Worm (Caenorhabditis elegans) whole organism, mixed stage, embryonic: ENCODE results near the gene pals-27.

Experiments used
- M03D4.4 ChIP-seq: sonication (generic microtip); optimal IDR thresholded peaks from 2 replicates; lab custom pipeline; 2017; ENCODE audit warnings: mild to moderate bottlenecking, missing genetic modification characterization, missing compliant biosample characterization
- bed-3 ChIP-seq: fragments of 200-800 bp; sonication (Bioruptor generic); optimal IDR thresholded peaks from 3 replicates; lab custom pipeline; 2018; ENCODE audit warnings: mild to moderate bottlenecking, missing genetic modification characterization, moderate library complexity, missing compliant biosample characterization
- blmp-1 ChIP-seq: fragments of 150-350 bp; optimal IDR thresholded peaks from 2 replicates; lab custom pipeline; 2014; ENCODE audit warnings: missing biosample characterization, missing genetic modification characterization
- ceh-39 ChIP-seq: fragments of 150-350 bp; optimal IDR thresholded peaks from 2 replicates; lab custom pipeline; 2014; ENCODE audit warnings: missing biosample characterization, missing genetic modification characterization
- ceh-43 ChIP-seq: fragments of 200-800 bp; sonication (Bioruptor generic); optimal IDR thresholded peaks from 2 replicates; lab custom pipeline; 2018; ENCODE audit warnings: mild to moderate bottlenecking, missing genetic modification characterization, moderate library complexity, missing compliant biosample characterization
- ceh-83 ChIP-seq: fragments of 200-800 bp; sonication (Bioruptor generic); optimal IDR thresholded peaks from 2 replicates; lab custom pipeline; 2018; ENCODE audit warnings: mild to moderate bottlenecking, missing genetic modification characterization, missing compliant biosample characterization
- cnd-1 ChIP-seq: fragments of 200-800 bp; sonication (Bioruptor generic); optimal IDR thresholded peaks from 2 replicates; lab custom pipeline; 2018; ENCODE audit warnings: mild to moderate bottlenecking, missing genetic modification characterization, missing compliant biosample characterization
- drap-1 ChIP-seq: fragments of 200-800 bp; sonication (Bioruptor generic); optimal IDR thresholded peaks from 3 replicates; lab custom pipeline; 2018; ENCODE audit warnings: mild to moderate bottlenecking, missing genetic modification characterization, missing compliant biosample characterization
- elt-3 ChIP-seq: fragments of 150-350 bp; optimal IDR thresholded peaks from 2 replicates; lab custom pipeline; 2014; ENCODE audit warnings: missing biosample characterization, missing genetic modification characterization
- ham-2 ChIP-seq: fragments of 200-800 bp; sonication (Bioruptor generic); optimal IDR thresholded peaks from 2 replicates; lab custom pipeline; 2018; ENCODE audit warnings: mild to moderate bottlenecking, missing genetic modification characterization, missing compliant biosample characterization
- hlh-1 ChIP-seq: fragments of 150-350 bp; optimal IDR thresholded peaks from 2 replicates; lab custom pipeline; 2014; ENCODE audit warnings: missing biosample characterization, missing genetic modification reagents, missing genetic modification characterization
- lin-13 ChIP-seq: fragments of 150-350 bp; optimal IDR thresholded peaks from 2 replicates; lab custom pipeline; 2014; ENCODE audit warnings: missing biosample characterization, missing genetic modification characterization
- lin-32 ChIP-seq: fragments of 200-800 bp; sonication (Bioruptor generic); optimal IDR thresholded peaks from 2 replicates; lab custom pipeline; 2018; ENCODE audit warnings: mild to moderate bottlenecking, missing genetic modification characterization, missing compliant biosample characterization
- lsy-2 ChIP-seq: fragments of 150-350 bp; optimal IDR thresholded peaks from 2 replicates; lab custom pipeline; 2014; ENCODE audit warnings: missing biosample characterization, missing genetic modification characterization
- mab-5 ChIP-seq: fragments of 150-350 bp; optimal IDR thresholded peaks from 2 replicates; lab custom pipeline; 2014; ENCODE audit warnings: missing biosample characterization, missing genetic modification characterization
- mep-1 ChIP-seq: fragments of 150-350 bp; optimal IDR thresholded peaks from 2 replicates; lab custom pipeline; 2017; ENCODE audit warnings: missing biosample characterization, missing genetic modification reagents, missing genetic modification characterization, inconsistent platforms
- mls-2 ChIP-seq: sonication (generic microtip); optimal IDR thresholded peaks from 2 replicates; lab custom pipeline; 2016; ENCODE audit warnings: mild to moderate bottlenecking, missing genetic modification characterization, moderate library complexity, missing compliant biosample characterization
- nhr-12 ChIP-seq: fragments of 150-350 bp; optimal IDR thresholded peaks from 2 replicates; lab custom pipeline; 2014; ENCODE audit warnings: missing biosample characterization, missing genetic modification characterization
- nhr-2 ChIP-seq: fragments of 150-350 bp; optimal IDR thresholded peaks from 2 replicates; lab custom pipeline; 2014; ENCODE audit warnings: missing biosample characterization, missing genetic modification characterization
- nhr-237 ChIP-seq: fragments of 150-350 bp; optimal IDR thresholded peaks from 2 replicates; lab custom pipeline; 2014; ENCODE audit warnings: missing biosample characterization, missing genetic modification characterization
- nhr-76 ChIP-seq: sonication (generic microtip); optimal IDR thresholded peaks from 2 replicates; lab custom pipeline; 2017; ENCODE audit warnings: missing biosample characterization, missing genetic modification characterization
- pha-4 ChIP-seq: fragments of 150-350 bp; optimal IDR thresholded peaks from 2 replicates; lab custom pipeline; 2018; ENCODE audit warnings: missing biosample characterization, missing genetic modification reagents, missing genetic modification characterization
- sem-2 ChIP-seq: fragments of 200-800 bp; sonication (Bioruptor generic); optimal IDR thresholded peaks from 2 replicates; lab custom pipeline; 2018; ENCODE audit warnings: mild to moderate bottlenecking, missing genetic modification characterization, missing compliant biosample characterization
- snpc-4 ChIP-seq: fragments of 150-350 bp; optimal IDR thresholded peaks from 2 replicates; lab custom pipeline; 2014; ENCODE audit warnings: missing biosample characterization, missing genetic modification characterization
- sptf-1 ChIP-seq: sonication (generic microtip); optimal IDR thresholded peaks from 2 replicates; lab custom pipeline; 2017; ENCODE audit warnings: mild to moderate bottlenecking, missing genetic modification characterization, moderate library complexity, missing compliant biosample characterization
- tbx-8 ChIP-seq: fragments of 200-800 bp; sonication (Bioruptor generic); optimal IDR thresholded peaks from 2 replicates; lab custom pipeline; 2018; ENCODE audit warnings: mild to moderate bottlenecking, missing genetic modification characterization, moderate library complexity, missing compliant biosample characterization
- unc-120 ChIP-seq: sonication (generic microtip); optimal IDR thresholded peaks from 2 replicates; lab custom pipeline; 2017; ENCODE audit warnings: missing genetic modification characterization, missing compliant biosample characterization; ENCODE audit not compliant: poor library complexity, severe bottlenecking
- unc-62 ChIP-seq: fragments of 150-350 bp; optimal IDR thresholded peaks from 2 replicates; lab custom pipeline; 2014; ENCODE audit warnings: missing biosample characterization, missing genetic modification reagents, missing genetic modification characterization
- zip-8 ChIP-seq: fragments of 150-350 bp; optimal IDR thresholded peaks from 2 replicates; lab custom pipeline; 2014; ENCODE audit warnings: missing biosample characterization, missing genetic modification characterization
- ztf-11 ChIP-seq: fragments of 150-350 bp; optimal IDR thresholded peaks from 2 replicates; lab custom pipeline; 2014; ENCODE audit warnings: missing biosample characterization, missing genetic modification characterization

Gene pals-27

ce11 chrIII:4370585-4370984, 10.9 kb upstream of the pals-27 start, which contains the start of gene ckb-3:
Gene ckb-3 (plus strand): TSS chrIII:4370885.
- TF ChIP-seq ztf-11 (tag; lab: Kevin White, UChicago): no peak
- no peak for TF ChIP-seq nhr-237 (tag; lab: Kevin White, UChicago)
- no peak for TF ChIP-seq unc-120 (tag; lab: Kevin White, UChicago)
- no peak for TF ChIP-seq lsy-2 (tag; lab: Kevin White, UChicago)
- TF ChIP-seq drap-1 (GFP tag; lab: Kevin White, UChicago): no peak
- TF ChIP-seq bed-3 (GFP tag; lab: Kevin White, UChicago): no peak
- TF ChIP-seq hlh-1 (tag; lab: Kevin White, UChicago): no peak
- TF ChIP-seq lin-32 (GFP tag; lab: Kevin White, UChicago): no peak
- TF ChIP-seq mep-1: no peak
- no peak for TF ChIP-seq ceh-43 (GFP tag; lab: Kevin White, UChicago)
- TF ChIP-seq ham-2 (GFP tag; lab: Kevin White, UChicago): no peak
- no peak for TF ChIP-seq nhr-2 (tag; lab: Kevin White, UChicago)

- TF ChIP-seq blmp-1 (tag; lab: Kevin White, UChicago): no peak
These were observed 8.5 kb upstream of the pals-27 start for ce11 chrIII:4372894-4373293.

- no peak for TF ChIP-seq ceh-39 (tag; lab: Kevin White, UChicago)
- no peak for TF ChIP-seq unc-62 (GFP tag; lab: Kevin White, UChicago)
- TF ChIP-seq nhr-12 (tag; lab: Kevin White, UChicago): no peak
- no peak for TF ChIP-seq snpc-4 (tag; lab: Kevin White, UChicago)
- TF ChIP-seq ceh-43 (GFP tag; lab: Kevin White, UChicago): no peak
- TF ChIP-seq zip-8 (tag; lab: Kevin White, UChicago): no peak
- no peak for TF ChIP-seq lin-13 (tag; lab: Kevin White, UChicago)
- TF ChIP-seq unc-120 (tag; lab: Kevin White, UChicago): no peak
- no peak for TF ChIP-seq cnd-1 (tag; lab: Kevin White, UChicago)
- TF ChIP-seq elt-3 (tag; lab: Kevin White, UChicago): no peak
- no peak for TF ChIP-seq lin-32 (GFP tag; lab: Kevin White, UChicago)
- TF ChIP-seq ceh-83: no peak
- no peak for TF ChIP-seq mep-1
- no peak for TF ChIP-seq mab-5 (tag; lab: Kevin White, UChicago)
- no peak for TF ChIP-seq nhr-76 (tag; lab: Kevin White, UChicago)
- no peak for TF ChIP-seq drap-1 (GFP tag; lab: Kevin White, UChicago)
These were observed 6.6 kb upstream of the pals-27 start, which contains the start of gene pals-26 for ce11 chrIII:4374854-4375253. Gene pals-26 (plus strand): TSS chrIII:4375154.

- TF ChIP-seq pha-4 (peak; percentile 13), bed-3 (GFP tag; lab: Kevin White, UChicago) (peak; percentile 45), ceh-83 (peak; percentile 77), cnd-1 (tag; lab: Kevin White, UChicago) (peak; percentile 66), ham-2 (GFP tag; lab: Kevin White, UChicago) (peak; percentile 44), sptf-1 (peak; percentile 69), M03D4.4 (tag; lab: Kevin White, UChicago) (peak; percentile 79), ceh-43 (GFP tag; lab: Kevin White, UChicago) (peak; percentile 23), tbx-8 (GFP tag; lab: Kevin White, UChicago) (peak; percentile 33), nhr-2 (tag; lab: Kevin White, UChicago) (peak; percentile 25), mls-2 (tag; lab: Kevin White, UChicago) (peak; percentile 87), mep-1 (peak; percentile 33), lsy-2 (tag; lab: Kevin White, UChicago) (peak; percentile 13), lin-13 (tag; lab: Kevin White, UChicago) (peak; percentile 10), unc-120 (tag; lab: Kevin White, UChicago) (peak; percentile 56), hlh-1 (tag; lab: Kevin White, UChicago) (peak; percentile 53), lin-32 (GFP tag; lab: Kevin White, UChicago) (peak; percentile 10), sem-2 (peak; percentile 61), drap-1 (GFP tag; lab: Kevin White, UChicago) (peak; percentile 65)
These were observed 2.7 kb upstream of the pals-27 start for ce11 chrIII:4378600-4379293.
